Fruit fly (Drosophila melanogaster) whole organism, embryonic: ENCODE results near the gene CG13127.

ENCODE experiments used
- Aef1 ChIP-seq: fragments of 200-800 bp; sonication (Bioruptor generic); IDR thresholded peaks from 3 replicates; pipeline ENCODE4 v1.3.6; 2022; ENCODE audit warnings: missing biosample characterization, missing genetic modification characterization
- Asciz ChIP-seq: fragments of 200-800 bp; sonication (Bioruptor generic); optimal IDR thresholded peaks from 2 replicates; lab custom pipeline; 2017; ENCODE audit warnings: missing biosample characterization, mild to moderate bottlenecking, missing genetic modification characterization, missing genetic modification reagents
- Bdp1 ChIP-seq: fragments of 200-800 bp; sonication (Bioruptor generic); optimal IDR thresholded peaks from 3 replicates; lab custom pipeline; 2016; ENCODE audit warnings: missing biosample characterization, missing genetic modification characterization
- Blimp-1 ChIP-seq: fragments of 200-800 bp; sonication (Bioruptor generic); optimal IDR thresholded peaks from 3 replicates; lab custom pipeline; 2018; ENCODE audit warnings: missing biosample characterization, missing genetic modification characterization, mild to moderate bottlenecking, moderate library complexity, missing genetic modification reagents
- CG10654 ChIP-seq: fragments of 200-800 bp; sonication (Bioruptor generic); optimal IDR thresholded peaks from 2 replicates; lab custom pipeline; 2016; ENCODE audit warnings: missing biosample characterization, missing genetic modification characterization
- CG11695 ChIP-seq: fragments of 200-800 bp; sonication (Bioruptor generic); IDR thresholded peaks from 3 replicates; pipeline ENCODE4 v1.3.6; 2022; ENCODE audit warnings: missing biosample characterization, missing genetic modification characterization
- CG12236 ChIP-seq: fragments of 200-800 bp; sonication (Bioruptor generic); optimal IDR thresholded peaks from 2 replicates; lab custom pipeline; 2016; ENCODE audit warnings: missing biosample characterization, missing genetic modification characterization
- CG12769 ChIP-seq: fragments of 200-800 bp; sonication (Bioruptor generic); optimal IDR thresholded peaks from 2 replicates; lab custom pipeline; 2019; ENCODE audit warnings: missing biosample characterization, mild to moderate bottlenecking, missing genetic modification characterization, moderate library complexity
- CG1602 ChIP-seq: fragments of 200-800 bp; sonication (Bioruptor generic); optimal IDR thresholded peaks from 3 replicates; lab custom pipeline; 2016; ENCODE audit warnings: missing biosample characterization, missing genetic modification characterization
- CG17912 ChIP-seq: fragments of 200-800 bp; sonication (Bioruptor generic); optimal IDR thresholded peaks from 2 replicates; lab custom pipeline; 2018; ENCODE audit warnings: missing biosample characterization, mild to moderate bottlenecking, missing genetic modification characterization
- CG18599 ChIP-seq: fragments of 200-800 bp; sonication (Bioruptor generic); optimal IDR thresholded peaks from 3 replicates; lab custom pipeline; 2017; ENCODE audit warnings: missing biosample characterization, missing genetic modification characterization, mild to moderate bottlenecking, moderate library complexity, missing genetic modification reagents
- CG30431 ChIP-seq: fragments of 200-800 bp; sonication (Bioruptor generic); optimal IDR thresholded peaks from 2 replicates; lab custom pipeline; 2017; ENCODE audit warnings: missing biosample characterization, missing genetic modification characterization
- CG3163 ChIP-seq: fragments of 200-800 bp; sonication (Bioruptor generic); optimal IDR thresholded peaks from 3 replicates; lab custom pipeline; 2016; ENCODE audit warnings: missing biosample characterization, missing genetic modification characterization
- CG4328 ChIP-seq: fragments of 200-800 bp; sonication (Bioruptor generic); optimal IDR thresholded peaks from 3 replicates; lab custom pipeline; 2017; ENCODE audit warnings: missing biosample characterization, missing genetic modification reagents, missing genetic modification characterization
- CG4424 ChIP-seq: fragments of 200-800 bp; sonication (Bioruptor generic); optimal IDR thresholded peaks from 3 replicates; lab custom pipeline; 2016; ENCODE audit warnings: missing biosample characterization, missing genetic modification characterization
- CG6272 ChIP-seq: fragments of 200-800 bp; sonication (Bioruptor generic); IDR thresholded peaks from 2 replicates; pipeline ENCODE4 v1.3.6; 2022; ENCODE audit warnings: missing biosample characterization, missing genetic modification characterization
- CG6689 ChIP-seq: fragments of 200-800 bp; sonication (Bioruptor generic); IDR thresholded peaks from 2 replicates; pipeline ENCODE4 v1.3.6; 2022; ENCODE audit warnings: missing biosample characterization, missing genetic modification characterization
- CG7556 ChIP-seq: fragments of 200-800 bp; sonication (Bioruptor generic); optimal IDR thresholded peaks from 2 replicates; lab custom pipeline; 2017; ENCODE audit warnings: missing biosample characterization, mild to moderate bottlenecking, missing genetic modification characterization
- CG7786 ChIP-seq: fragments of 200-800 bp; sonication (Bioruptor generic); optimal IDR thresholded peaks from 2 replicates; lab custom pipeline; 2016; ENCODE audit warnings: missing biosample characterization, missing genetic modification characterization
- CG9727 ChIP-seq: fragments of 200-800 bp; sonication (Bioruptor generic); optimal IDR thresholded peaks from 3 replicates; lab custom pipeline; 2017; ENCODE audit warnings: missing biosample characterization, mild to moderate bottlenecking, missing genetic modification characterization
- CTCF ChIP-seq: fragments of 200-800 bp; sonication (Bioruptor generic); optimal IDR thresholded peaks from 2 replicates; lab custom pipeline; 2017; ENCODE audit warnings: missing biosample characterization, mild to moderate bottlenecking, missing genetic modification characterization, moderate library complexity
- Chrac-16 ChIP-seq: fragments of 200-800 bp; sonication (Bioruptor generic); optimal IDR thresholded peaks from 3 replicates; lab custom pipeline; 2016; ENCODE audit warnings: missing biosample characterization, missing genetic modification characterization
- CoRest ChIP-seq: fragments of 200-800 bp; sonication (Bioruptor generic); optimal IDR thresholded peaks from 3 replicates; lab custom pipeline; 2018; ENCODE audit warnings: missing biosample characterization, mild to moderate bottlenecking, missing genetic modification characterization, moderate library complexity
- Deaf1 ChIP-seq: fragments of 200-800 bp; optimal IDR thresholded peaks from 3 replicates; lab custom pipeline; 2019; ENCODE audit warnings: missing biosample characterization, mild to moderate bottlenecking, missing genetic modification characterization, moderate library complexity
- Dfd ChIP-seq, 2 experiments: fragments of >200 bp; optimal IDR thresholded peaks; 2 replicates each; lab custom pipeline; 2017; ENCODE audit warnings: missing biosample characterization in 2 of 2, missing genetic modification characterization in 2 of 2
- E2f1 ChIP-seq: fragments of 200-800 bp; sonication (Bioruptor generic); IDR thresholded peaks from 2 replicates; pipeline ENCODE4 v1.3.6; 2022; ENCODE audit warnings: missing biosample characterization, missing genetic modification characterization
- Eip74EF ChIP-seq, 2 experiments: fragments of 200-800 bp in 1 of 2; fragments of >200 bp in 1 of 2; sonication (Bioruptor generic) in 1 of 2; optimal IDR thresholded peaks; 2 replicates each; lab custom pipeline; 2017 to 2019; ENCODE audit warnings: missing biosample characterization in 2 of 2, missing genetic modification characterization in 2 of 2, mild to moderate bottlenecking in 1 of 2, moderate library complexity in 1 of 2
- Ets97D ChIP-seq: fragments of 200-800 bp; sonication (Bioruptor generic); optimal IDR thresholded peaks from 3 replicates; lab custom pipeline; 2016; ENCODE audit warnings: missing biosample characterization, missing genetic modification characterization
- Hey ChIP-seq: fragments of 200-800 bp; sonication (Bioruptor generic); optimal IDR thresholded peaks from 3 replicates; lab custom pipeline; 2018; ENCODE audit warnings: missing biosample characterization, mild to moderate bottlenecking, missing genetic modification characterization
- Meics ChIP-seq: fragments of 200-800 bp; sonication (Bioruptor generic); optimal IDR thresholded peaks from 2 replicates; lab custom pipeline; 2017; ENCODE audit warnings: missing biosample characterization, mild to moderate bottlenecking, missing genetic modification characterization
- NC2β ChIP-seq: fragments of 200-800 bp; sonication (Bioruptor generic); optimal IDR thresholded peaks from 2 replicates; lab custom pipeline; 2016; ENCODE audit warnings: missing biosample characterization, missing genetic modification characterization
- Sox102F ChIP-seq: fragments of 200-800 bp; sonication (Bioruptor generic); optimal IDR thresholded peaks from 2 replicates; lab custom pipeline; 2018; ENCODE audit warnings: missing biosample characterization, mild to moderate bottlenecking, missing genetic modification characterization, moderate library complexity
- Xrp1 ChIP-seq: fragments of 200-800 bp; sonication (Bioruptor generic); IDR thresholded peaks from 2 replicates; pipeline ENCODE4 v1.3.6; 2022; ENCODE audit warnings: missing biosample characterization, missing genetic modification characterization
- ash1 ChIP-seq: fragments of 200-800 bp; sonication (Bioruptor generic); optimal IDR thresholded peaks from 2 replicates; lab custom pipeline; 2018; ENCODE audit warnings: missing biosample characterization, mild to moderate bottlenecking, missing genetic modification characterization
- bab2 ChIP-seq: fragments of 200-800 bp; sonication (Bioruptor generic); optimal IDR thresholded peaks from 2 replicates; lab custom pipeline; 2016; ENCODE audit warnings: missing biosample characterization, missing genetic modification characterization
- chinmo ChIP-seq: fragments of 200-800 bp; sonication (Bioruptor generic); IDR thresholded peaks from 4 replicates; pipeline ENCODE4 v1.3.6; 2022; ENCODE audit warnings: missing biosample characterization, missing genetic modification characterization; ENCODE audit not compliant: partially characterized antibody
- ci ChIP-seq: fragments of 200-800 bp; sonication (Bioruptor generic); IDR thresholded peaks from 3 replicates; pipeline ENCODE4 v1.3.6; 2022; ENCODE audit warnings: missing biosample characterization, missing genetic modification characterization
- da ChIP-seq: fragments of 200-800 bp; sonication (Bioruptor generic); optimal IDR thresholded peaks from 2 replicates; lab custom pipeline; 2016; ENCODE audit warnings: missing biosample characterization, missing genetic modification characterization
- danr ChIP-seq: fragments of 200-800 bp; sonication (Bioruptor generic); IDR thresholded peaks from 2 replicates; pipeline ENCODE4 v1.3.6; 2022; ENCODE audit warnings: missing biosample characterization, missing genetic modification characterization
- dimm ChIP-seq: fragments of 200-800 bp; sonication (Bioruptor generic); IDR thresholded peaks from 2 replicates; pipeline ENCODE4 v1.3.6; 2022; ENCODE audit warnings: missing biosample characterization, missing genetic modification characterization
- dmrt11E ChIP-seq: fragments of 200-800 bp; sonication (Bioruptor generic); optimal IDR thresholded peaks from 3 replicates; lab custom pipeline; 2018; ENCODE audit warnings: missing biosample characterization, mild to moderate bottlenecking, missing genetic modification characterization, moderate library complexity
- dpn ChIP-seq, 2 experiments: fragments of 200-800 bp; sonication (Bioruptor generic); optimal IDR thresholded peaks; 3 replicates each; lab custom pipeline; 2016; ENCODE audit warnings: missing biosample characterization in 2 of 2, missing genetic modification characterization in 2 of 2
- fd96Cb ChIP-seq: fragments of 200-800 bp; sonication (Bioruptor generic); optimal IDR thresholded peaks from 2 replicates; lab custom pipeline; 2018; ENCODE audit warnings: missing biosample characterization, mild to moderate bottlenecking, missing genetic modification characterization, moderate library complexity
- hkb ChIP-seq, 2 experiments: fragments of 200-800 bp in 1 of 2; fragments of >200 bp in 1 of 2; sonication (Bioruptor generic) in 1 of 2; IDR thresholded peaks in 1 of 2; optimal IDR thresholded peaks in 1 of 2; 2 replicates each; pipeline versions ENCODE4 v1.3.6 to Lab custom; 2017 to 2022; ENCODE audit warnings: missing biosample characterization in 1 of 2, missing genetic modification characterization in 1 of 2
- lilli ChIP-seq: fragments of 200-800 bp; sonication (Bioruptor generic); optimal IDR thresholded peaks from 3 replicates; lab custom pipeline; 2016; ENCODE audit warnings: missing biosample characterization, missing genetic modification characterization
- nerfin-1 ChIP-seq: fragments of 200-800 bp; sonication (Bioruptor generic); optimal IDR thresholded peaks from 3 replicates; lab custom pipeline; 2019; ENCODE audit warnings: missing biosample characterization, mild to moderate bottlenecking, missing genetic modification characterization, moderate library complexity
- nom ChIP-seq: fragments of 200-800 bp; sonication (Bioruptor generic); optimal IDR thresholded peaks from 2 replicates; lab custom pipeline; 2017; ENCODE audit warnings: missing biosample characterization, missing genetic modification characterization, mild to moderate bottlenecking, moderate library complexity, missing genetic modification reagents
- slp2 ChIP-seq: fragments of 200-800 bp; sonication (Bioruptor generic); optimal IDR thresholded peaks from 2 replicates; lab custom pipeline; 2016; ENCODE audit warnings: missing biosample characterization, missing genetic modification characterization
- tio ChIP-seq: fragments of 200-800 bp; sonication (Bioruptor generic); optimal IDR thresholded peaks from 2 replicates; lab custom pipeline; 2017; ENCODE audit warnings: missing biosample characterization, missing genetic modification characterization, inconsistent platforms

Gene CG13127

dm6 chr2L:10057236-10057635, 30.8 kb downstream of the CG13127 start (continued):
- no peak for TF ChIP-seq Dfd (GFP tag; optimal IDR thresholded peaks at IDR 0.05; lab: Kevin White, UChicago)
- TF ChIP-seq CG3163 (GFP tag; lab: Kevin White, UChicago) = peak; percentile 38
- peak; percentile 23 for TF ChIP-seq Asciz (GFP tag; lab: Kevin White, UChicago)
- peak; percentile 77 for TF ChIP-seq E2f1
- TF ChIP-seq danr (GFP tag; lab: Robert Waterston, UW) = peak; percentile 48; the same call in 1 of the 2 replicates
- TF ChIP-seq dmrt11E (tag; lab: Kevin White, UChicago) = peak; percentile 88
- peak; percentile 56 for TF ChIP-seq CG10654 (GFP tag; lab: Kevin White, UChicago)
- peak; percentile 70; the same call in 2 of the 3 replicates for TF ChIP-seq CG11695 (GFP tag; lab: Robert Waterston, UW)
- peak; percentile 62 for TF ChIP-seq lilli
- TF ChIP-seq dpn (GFP tag; optimal IDR thresholded peaks at IDR 0.05; lab: Kevin White, UChicago) = peak; percentile 62 to 75
- peak; percentile 85 for TF ChIP-seq CG30431 (GFP tag; lab: Kevin White, UChicago)
- TF ChIP-seq CG4424 = peak; percentile 85
- TF ChIP-seq CG6689 (GFP tag; lab: Robert Waterston, UW) = peak; percentile 89
- TF ChIP-seq CoRest (tag; lab: Kevin White, UChicago) = peak; percentile 12
- TF ChIP-seq Hey (tag; lab: Kevin White, UChicago) = no peak
- TF ChIP-seq ci (GFP tag; lab: Robert Waterston, UW) = peak; percentile 94
- peak; percentile 75 for TF ChIP-seq CG1602 (GFP tag; lab: Kevin White, UChicago)
- TF ChIP-seq NC2β (GFP tag; lab: Kevin White, UChicago) = peak; percentile 24
- TF ChIP-seq CTCF (GFP tag; lab: Kevin White, UChicago) = no peak
- peak; percentile 28 for TF ChIP-seq CG18599
- TF ChIP-seq CG17912 (GFP tag; lab: Kevin White, UChicago) = no peak
- no peak for TF ChIP-seq nerfin-1 (tag; lab: Kevin White, UChicago)
- peak in 1 of 2 experiments; percentile 10 for TF ChIP-seq Eip74EF (GFP tag; optimal IDR thresholded peaks at IDR 0.05; lab: Kevin White, UChicago)
- TF ChIP-seq Meics = peak; percentile 38
- peak; percentile 63 for TF ChIP-seq CG7786
- peak; percentile 33 for TF ChIP-seq Bdp1 (GFP tag; lab: Kevin White, UChicago)
- TF ChIP-seq Xrp1 = peak; percentile 96
- TF ChIP-seq Blimp-1 = peak; percentile 66
- TF ChIP-seq CG6272 (GFP tag; lab: Robert Waterston, UW) = peak; percentile 82
- peak; percentile 28 for TF ChIP-seq da
- TF ChIP-seq CG12236 (GFP tag; lab: Kevin White, UChicago) = peak; percentile 67
- TF ChIP-seq dimm = peak; percentile 63; the same call in 1 of the 2 replicates
- TF ChIP-seq, all 482 proteins: peak for 305

DNA sequence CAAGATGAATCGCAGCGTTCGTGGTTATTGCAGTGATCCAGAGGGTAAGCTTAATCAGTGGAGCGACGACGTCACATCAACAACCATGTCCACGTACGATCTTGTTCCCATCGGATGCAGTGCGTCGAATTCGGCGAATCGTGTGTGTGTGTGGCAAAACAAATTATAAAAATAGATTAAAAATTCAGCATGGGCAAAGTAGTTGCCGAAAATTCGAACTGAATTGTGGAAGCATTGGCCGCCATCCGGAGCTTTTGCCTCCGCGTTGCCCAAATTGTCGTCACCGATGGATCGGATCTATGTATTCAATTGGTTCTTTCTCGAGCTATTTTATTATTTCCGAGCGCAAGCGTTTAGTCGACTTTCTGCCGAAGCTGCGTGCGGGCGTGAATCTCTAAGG, 34.0 kb downstream of the CG13127 start, which contains the start of gene Spn31A:
Gene Spn31A, plus strand, starts transcription at position 301 of the 400 bp plus-strand sequence.
- TF ChIP-seq Deaf1 (tag; lab: Kevin White, UChicago) (peak; percentile 36), chinmo (GFP tag; lab: Robert Waterston, UW) (0 out of 4 replicates have a peak, but pooled peaks have one; percentile 16), CG12769 (tag; lab: Kevin White, UChicago) (peak; percentile 7), CG9727 (GFP tag; lab: Kevin White, UChicago) (no peak)

dm6 chr2L:10061276-10061675, 34.8 kb downstream of the CG13127 start:
- peak; percentile 34 for TF ChIP-seq tio (GFP tag; lab: Kevin White, UChicago)
- TF ChIP-seq Chrac-16 = peak; percentile 4
- TF ChIP-seq Ets97D (GFP tag; lab: Kevin White, UChicago) = no peak
- no peak for TF ChIP-seq bab2 (GFP tag; lab: Kevin White, UChicago)
- TF ChIP-seq Sox102F (GFP tag; lab: Kevin White, UChicago) = peak; percentile 52
- TF ChIP-seq fd96Cb (tag; lab: Kevin White, UChicago) = peak; percentile 18
- TF ChIP-seq Aef1 (GFP tag; lab: Robert Waterston, UW) = 0 out of 3 replicates have a peak, but pooled peaks have one; percentile 20
- TF ChIP-seq ash1 (GFP tag; lab: Kevin White, UChicago) = no peak
- TF ChIP-seq slp2 = no peak
- no peak for TF ChIP-seq hkb (optimal IDR thresholded peaks at IDR 0.05; lab: Kevin White, UChicago)
- TF ChIP-seq hkb (GFP tag; IDR thresholded peaks at IDR 0.05; lab: Robert Waterston, UW) = no peak; the same call in none of the 2 replicates
- peak; percentile 11 for TF ChIP-seq CG4328
- TF ChIP-seq nom (GFP tag; lab: Kevin White, UChicago) = no peak
- TF ChIP-seq CG7556 = peak; percentile 51
- peak; percentile 13 for TF ChIP-seq lilli
